Fruit fly (Drosophila melanogaster): ENCODE results near the gene LManI.

Gene LManI

DNA sequence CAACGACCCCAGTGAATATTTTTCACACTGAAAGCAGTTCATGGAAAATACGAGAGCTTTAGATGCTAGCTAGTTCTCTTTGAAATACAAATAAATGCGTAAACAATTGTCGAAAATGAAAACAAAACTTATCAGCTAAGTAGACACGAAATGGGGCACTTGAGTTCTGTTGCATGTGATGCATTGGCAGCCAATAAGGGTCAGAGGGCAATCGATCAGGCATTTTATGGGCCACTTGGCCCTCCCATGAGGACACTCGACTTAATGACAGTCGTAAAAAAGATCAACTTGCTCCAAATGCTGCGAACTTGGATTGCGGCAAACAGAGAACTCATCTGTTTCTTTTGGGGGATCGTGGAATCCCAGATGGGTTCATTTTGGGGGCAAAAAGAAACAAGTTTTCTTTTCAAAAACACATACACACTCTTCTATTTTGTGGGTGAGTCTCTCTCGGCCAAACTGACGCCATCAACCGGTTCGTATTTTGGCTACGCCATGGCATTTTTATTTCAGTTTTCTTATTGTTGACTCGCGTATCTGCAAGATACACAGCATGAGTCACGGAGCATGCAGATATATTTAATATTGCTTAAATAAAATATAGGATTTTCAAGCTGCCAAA lies 46.4 kb upstream of the LManI start:
- TF ChIP-seq CG9139 (GFP tag; optimal IDR thresholded peaks at IDR 0.05) (no peak), Ets96B (tag; optimal IDR thresholded peaks at IDR 0.05) (no peak), CG8119 (GFP tag; IDR thresholded peaks at IDR 0.05) (peak; percentile 17; the same call in 1 of the 3 replicates), svp (GFP tag) (peak; percentile 52), spab (GFP tag; optimal IDR thresholded peaks at IDR 0.05) (no peak), CG6792 (GFP tag; optimal IDR thresholded peaks at IDR 0.05) (no peak), CG11902 (GFP tag; optimal IDR thresholded peaks at IDR 0.05) (no peak), dac (GFP tag; optimal IDR thresholded peaks at IDR 0.05) (no peak), esn (GFP tag; optimal IDR thresholded peaks at IDR 0.05) (no peak)

dm6 chr2L:10502862-10503261 lies 45.8 kb upstream of the LManI start:
- TF ChIP-seq CG4318 (GFP tag; optimal IDR thresholded peaks at IDR 0.05) (no peak), lz (GFP tag; optimal IDR thresholded peaks at IDR 0.05) (no peak), salr (GFP tag; optimal IDR thresholded peaks at IDR 0.05) (no peak), Sox15 (GFP tag; optimal IDR thresholded peaks at IDR 0.05) (no peak), CG6792 (GFP tag; optimal IDR thresholded peaks at IDR 0.05) (no peak), CG11902 (GFP tag; optimal IDR thresholded peaks at IDR 0.05) (no peak), Eip78C (GFP tag) (peak; percentile 53), CG3032 (tag; optimal IDR thresholded peaks at IDR 0.05) (no peak)

DNA sequence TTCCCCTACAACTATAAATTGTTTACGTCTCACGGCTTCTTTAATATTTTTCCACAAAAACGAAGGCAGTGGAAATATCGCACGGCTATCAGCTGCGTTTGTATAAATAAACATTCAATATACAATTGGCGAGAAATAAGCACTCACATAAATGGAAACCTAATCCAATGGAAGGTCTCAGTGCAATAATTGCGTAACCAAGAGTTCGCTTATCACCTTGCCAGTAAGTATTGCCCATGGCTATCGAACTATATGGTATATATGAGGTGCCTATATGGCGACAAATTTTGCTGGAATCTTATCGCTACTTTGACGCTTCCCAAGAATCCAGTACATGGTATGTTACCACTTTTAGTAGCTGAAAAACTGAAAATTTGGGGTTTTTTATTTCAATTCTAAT lies 45.2 kb upstream of the LManI start:
- TF ChIP-seq fd85E (GFP tag; optimal IDR thresholded peaks at IDR 0.05) (no peak), spab (GFP tag; optimal IDR thresholded peaks at IDR 0.05) (no peak), CG16779 (tag; optimal IDR thresholded peaks at IDR 0.05) (no peak), vri (GFP tag; optimal IDR thresholded peaks at IDR 0.05) (peak; percentile 80), lz (GFP tag; optimal IDR thresholded peaks at IDR 0.05) (no peak), CG6808 (GFP tag; optimal IDR thresholded peaks at IDR 0.05) (peak; percentile 5)

dm6 chr2L:10500309-10500974 lies 43.4 kb upstream of the LManI start:
- no peak for TF ChIP-seq esn (GFP tag; optimal IDR thresholded peaks at IDR 0.05)
- TF ChIP-seq vri (GFP tag; optimal IDR thresholded peaks at IDR 0.05) = peak; percentile 87
- peak; percentile 51 for TF ChIP-seq fkh (GFP tag; optimal IDR thresholded peaks at IDR 0.05)

DNA sequence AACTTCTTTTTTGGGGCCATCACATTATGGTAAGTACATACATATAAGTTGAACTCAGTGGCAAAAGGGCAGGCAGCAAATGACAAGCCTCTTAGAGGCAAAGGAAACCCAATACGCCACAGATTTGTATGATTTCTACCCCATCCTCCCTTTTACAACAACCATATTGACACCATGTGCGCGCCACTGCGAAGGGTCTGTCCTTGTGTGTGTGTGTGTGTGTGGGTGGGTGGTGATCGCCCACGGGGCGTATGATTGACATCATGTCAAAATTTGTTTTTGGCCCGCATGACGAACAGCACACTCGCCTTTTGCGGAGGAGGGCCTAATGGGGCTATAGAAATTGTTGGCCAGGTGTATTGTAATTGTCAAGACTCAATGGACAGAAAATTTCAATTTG lies 42.6 kb upstream of the LManI start:
- peak; percentile 46 for TF ChIP-seq fkh (GFP tag; optimal IDR thresholded peaks at IDR 0.05)
- no peak for TF ChIP-seq ss (GFP tag; optimal IDR thresholded peaks at IDR 0.05)
- TF ChIP-seq svp (GFP tag) = peak; percentile 42

DNA sequence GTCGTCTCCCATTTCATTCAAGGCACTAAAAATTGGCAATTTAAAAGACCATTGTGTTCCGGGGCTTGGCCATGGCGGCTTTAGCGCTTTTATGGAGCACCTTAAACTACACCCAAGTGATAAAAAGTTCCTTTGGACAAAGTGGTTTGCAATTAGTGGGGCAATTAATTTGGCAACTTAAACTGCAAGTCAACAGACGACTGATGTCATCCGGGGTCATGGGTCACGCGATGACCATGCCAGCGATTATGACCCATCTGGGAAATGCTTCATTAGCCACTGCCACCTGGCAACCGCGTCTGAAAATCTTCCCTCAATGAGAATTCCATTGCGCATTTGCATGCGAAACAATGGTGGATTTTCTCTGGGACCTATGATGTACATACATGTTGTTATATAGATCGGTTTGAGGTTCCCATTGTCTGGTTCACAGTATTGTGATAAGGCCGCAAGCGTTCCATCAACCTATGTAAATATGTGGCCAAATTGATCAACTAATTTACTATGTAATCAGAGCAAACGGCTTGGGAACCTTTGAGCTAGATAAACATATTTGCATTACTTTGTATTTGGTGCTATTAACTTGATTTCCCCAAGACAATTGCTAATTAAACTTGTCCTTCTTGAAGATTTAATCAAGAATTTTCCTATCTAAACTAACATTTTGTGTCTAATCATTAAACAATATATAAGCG lies 40.2 kb upstream of the LManI start:
- TF ChIP-seq Met (GFP tag; optimal IDR thresholded peaks at IDR 0.05) (no peak), ss (GFP tag; optimal IDR thresholded peaks at IDR 0.05) (no peak), svp (GFP tag) (peak; percentile 80), topi (GFP tag; optimal IDR thresholded peaks at IDR 0.05) (no peak), Eip78C (GFP tag) (no peak), CG6276 (GFP tag; optimal IDR thresholded peaks at IDR 0.05) (no peak), cyc (GFP tag; optimal IDR thresholded peaks at IDR 0.05) (no peak), fkh (GFP tag; optimal IDR thresholded peaks at IDR 0.05) (peak; percentile 68)

DNA sequence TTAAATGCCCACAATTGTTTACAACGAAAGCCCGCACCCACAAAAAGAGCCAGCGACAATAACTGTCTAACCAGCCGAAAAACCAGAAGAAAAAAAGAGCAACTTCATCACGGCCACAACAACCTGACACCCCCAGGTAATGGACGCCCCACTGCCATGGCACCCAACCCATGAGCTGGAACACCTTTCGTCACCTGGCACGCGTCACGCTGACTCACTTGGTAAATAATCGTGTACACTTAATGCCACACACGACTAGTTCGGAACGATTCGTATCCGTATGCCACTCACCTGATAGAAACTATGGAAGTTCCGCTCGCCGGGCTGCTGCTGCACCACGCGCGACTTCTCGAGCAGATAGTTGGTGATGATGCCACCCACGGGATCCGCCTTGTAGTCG lies 39.3 kb upstream of the LManI start:
- TF ChIP-seq fkh (GFP tag; optimal IDR thresholded peaks at IDR 0.05) (peak; percentile 51), Hr39 (GFP tag; optimal IDR thresholded peaks at IDR 0.05) (no peak)

All from whole organism, prepupa.